Worm (Caenorhabditis elegans): ENCODE measurements around the gene nceh-1.

Gene nceh-1

DNA sequence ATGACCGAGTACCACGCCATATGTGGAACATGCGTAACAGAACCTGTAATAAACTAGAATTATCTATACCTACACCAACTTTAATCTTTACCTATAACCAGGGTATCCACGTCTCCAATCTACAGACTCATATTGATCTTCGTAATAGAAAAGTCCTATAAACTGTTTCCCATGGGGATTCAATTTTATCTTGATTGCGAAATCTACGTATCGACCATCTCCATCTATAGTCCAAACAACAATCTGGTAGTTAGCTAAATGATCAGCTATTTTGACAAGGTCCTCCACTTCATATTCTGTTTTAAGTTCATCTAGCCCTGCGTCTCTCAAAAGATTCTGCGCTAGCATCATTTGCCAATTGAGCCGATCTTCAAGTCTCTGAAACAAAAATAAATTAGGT lies 52.4 kb downstream of the nceh-1 start (continued):
- TF ChIP-seq lir-3 (tag; optimal IDR thresholded peaks at IDR 0.05; ENCODE audit: poor library complexity) (no peak), tlp-1 (tag; optimal IDR thresholded peaks at IDR 0.05) (no peak), C04F5.9 (tag; optimal IDR thresholded peaks at IDR 0.05) (no peak), unc-62 (GFP tag; optimal IDR thresholded peaks at IDR 0.05) (no peak), fos-1 (tag; optimal IDR thresholded peaks at IDR 0.05) (no peak), sup-37 (GFP tag; optimal IDR thresholded peaks at IDR 0.05) (no peak)

ce11 chrV:19430351-19430913 lies 53.2 kb downstream of the nceh-1 start:
- TF ChIP-seq vab-15 (tag; optimal IDR thresholded peaks at IDR 0.05) (no peak), nhr-85 (tag) (no peak), mef-2 (tag; optimal IDR thresholded peaks at IDR 0.05) (no peak), hlh-4 (tag; optimal IDR thresholded peaks at IDR 0.05) (no peak), nhr-19 (GFP tag; conservative IDR thresholded peaks at IDR 0.05) (0 out of 2 replicates have a peak, but pooled peaks have one; percentile 6), pax-3 (tag; optimal IDR thresholded peaks at IDR 0.05) (no peak)
